Worm (Caenorhabditis elegans): ENCODE results near the gene C27H5.12.
A peak's percentile ranks its signal among the peaks of the same experiment; 100 is the strongest.

C27H5.12 gene

ce11 chrII:7161512-7161911 lies at the start of gene C27H5.12:
Gene C27H5.12, minus strand, starts transcription at chrII:7161612.
- TF ChIP-seq F49E8.2 (tag; optimal IDR thresholded peaks at IDR 0.05; ENCODE audit: borderline replicate concordance) (no peak), unc-62 (GFP tag; optimal IDR thresholded peaks at IDR 0.05 in 1 of 2) (peak in 1 of 2 experiments; percentile 30), unc-62 (tag; optimal IDR thresholded peaks at IDR 0.05) (no peak)

- TF ChIP-seq dmd-6 (GFP tag; IDR thresholded peaks at IDR 0.05) (peak; percentile 47; the same call in 1 of the 2 replicates), T20F7.1 (GFP tag; optimal IDR thresholded peaks at IDR 0.05) (peak; percentile 10), ZK337.2 (GFP tag; IDR thresholded peaks at IDR 0.05) (no peak), dve-1 (tag; optimal IDR thresholded peaks at IDR 0.05; ENCODE audit: insufficient read depth) (peak; percentile 31), zfp-2 (tag; optimal IDR thresholded peaks at IDR 0.05) (no peak)
Observed at ce11 chrII:7210187-7210586, 48.8 kb upstream of the C27H5.12 start, which contains the start of gene E04F6.15. Gene E04F6.15, minus strand, starts transcription at chrII:7210287.

ce11 chrII:7208184-7208583 lies 46.8 kb upstream of the C27H5.12 start, which contains the start of gene dhs-7:
Gene dhs-7, minus strand, starts transcription at chrII:7208460.
- TF ChIP-seq pqm-1 (tag; optimal IDR thresholded peaks at IDR 0.05): peak; percentile 47
- TF ChIP-seq R02D3.7 (tag; optimal IDR thresholded peaks at IDR 0.05): no peak
- no peak for TF ChIP-seq sdz-12 (GFP tag; optimal IDR thresholded peaks at IDR 0.05)
- no peak for TF ChIP-seq rbr-2 (tag; optimal IDR thresholded peaks at IDR 0.05)
- TF ChIP-seq lin-39 (tag; optimal IDR thresholded peaks at IDR 0.05): no peak
- TF ChIP-seq dve-1 (tag; optimal IDR thresholded peaks at IDR 0.05; ENCODE audit: insufficient read depth): peak; percentile 58
- TF ChIP-seq madf-9 (GFP tag; conservative IDR thresholded peaks at IDR 0.05): no peak
- TF ChIP-seq daf-16 (GFP tag; optimal IDR thresholded peaks at IDR 0.05): no peak
- peak; percentile 70 for TF ChIP-seq daf-16 (tag; optimal IDR thresholded peaks at IDR 0.05)
- peak; percentile 36; the same call in 1 of the 2 replicates for TF ChIP-seq dmd-6 (GFP tag; IDR thresholded peaks at IDR 0.05)
- TF ChIP-seq hlh-11 (tag; optimal IDR thresholded peaks at IDR 0.05): peak; percentile 20
- TF ChIP-seq nhr-28 (tag; optimal IDR thresholded peaks at IDR 0.05): peak; percentile 34

ce11 chrII:7207649-7208048 lies 46.2 kb upstream of the C27H5.12 start:
- TF ChIP-seq snpc-4 (tag; optimal IDR thresholded peaks at IDR 0.05) (no peak), unc-62 (GFP tag; optimal IDR thresholded peaks at IDR 0.05 in 1 of 2) (peak in 1 of 2 experiments; percentile 90), unc-62 (tag; optimal IDR thresholded peaks at IDR 0.05) (no peak)

- TF ChIP-seq tag-97 (GFP tag; IDR thresholded peaks at IDR 0.05) (no peak), skn-1 (tag; optimal IDR thresholded peaks at IDR 0.05) (no peak), hmg-1.1 (GFP tag; IDR thresholded peaks at IDR 0.05) (no peak), nhr-77 (tag; optimal IDR thresholded peaks at IDR 0.05) (no peak), F10B5.3 (tag; optimal IDR thresholded peaks at IDR 0.05) (no peak), mxl-3 (GFP tag; optimal IDR thresholded peaks at IDR 0.05) (no peak), ceh-44 (GFP tag; IDR thresholded peaks at IDR 0.05) (no peak), aha-1 (tag) (no peak), mxl-2 (GFP tag; conservative IDR thresholded peaks at IDR 0.05) (no peak), ceh-62 (tag; optimal IDR thresholded peaks at IDR 0.05) (no peak), nhr-111 (GFP tag; optimal IDR thresholded peaks at IDR 0.05) (no peak), snpc-1.2 (GFP tag; IDR thresholded peaks at IDR 0.05) (no peak), nhr-41 (GFP tag; IDR thresholded peaks at IDR 0.05) (no peak), madf-9 (GFP tag; conservative IDR thresholded peaks at IDR 0.05) (no peak)
Observed at ce11 chrII:7205388-7205787, 44.0 kb upstream of the C27H5.12 start, which contains the start of gene srd-59. Gene srd-59, plus strand, starts transcription at chrII:7205688.

- TF ChIP-seq lir-3 (tag; optimal IDR thresholded peaks at IDR 0.05) (no peak), unc-62 (GFP tag; optimal IDR thresholded peaks at IDR 0.05 in 1 of 2) (no peak), unc-62 (tag; optimal IDR thresholded peaks at IDR 0.05) (no peak), rbr-2 (tag; optimal IDR thresholded peaks at IDR 0.05) (no peak), ctbp-1 (GFP tag; IDR thresholded peaks at IDR 0.05) (no peak), zag-1 (tag; optimal IDR thresholded peaks at IDR 0.05) (no peak), unc-39 (tag; optimal IDR thresholded peaks at IDR 0.05) (no peak), saeg-2 (GFP tag; IDR thresholded peaks at IDR 0.05) (no peak), egl-27 (tag; optimal IDR thresholded peaks at IDR 0.05) (no peak), nhr-111 (GFP tag; optimal IDR thresholded peaks at IDR 0.05) (no peak), spr-1 (tag; optimal IDR thresholded peaks at IDR 0.05) (no peak), lim-7 (GFP tag; IDR thresholded peaks at IDR 0.05) (no peak), T26A8.4 (GFP tag; IDR thresholded peaks at IDR 0.05) (no peak)
Observed at ce11 chrII:7204951-7205350, 43.5 kb upstream of the C27H5.12 start, which contains the start of gene srd-58. Gene srd-58, minus strand, starts transcription at chrII:7205051.

All from whole organism, L4 larva.